Fruit fly (Drosophila melanogaster): ENCODE results near the gene CG5516.

CG5516 gene

DNA sequence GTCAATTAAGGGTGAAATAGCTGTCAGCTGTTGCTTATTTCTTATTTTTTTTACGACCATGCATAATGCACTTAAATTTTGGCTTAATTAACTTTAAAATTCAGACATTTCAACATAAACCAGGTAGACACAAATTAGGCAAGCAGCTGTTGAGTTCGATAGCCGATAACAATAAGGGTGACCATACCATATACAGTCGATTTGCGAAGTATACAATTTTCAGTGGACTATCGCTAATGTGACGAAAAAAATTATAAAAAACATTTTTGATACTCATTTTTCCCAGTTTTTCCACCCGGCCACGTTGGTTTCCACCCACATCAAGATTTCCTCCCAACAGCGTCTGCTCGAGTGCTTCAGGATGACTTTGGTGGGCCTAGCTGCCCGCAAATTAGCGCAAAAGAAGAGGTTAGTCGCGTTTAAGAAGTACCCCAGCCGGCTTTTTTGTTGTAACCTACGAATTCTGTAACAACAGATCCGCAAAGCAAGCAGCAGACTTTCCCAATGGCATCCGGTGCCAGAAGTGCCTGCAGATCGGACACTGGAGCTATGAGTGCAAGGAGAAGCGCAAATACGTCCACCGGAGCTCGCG lies at the start of gene CG5516, which contains the start of gene CG4287:
TSS of gene CG5516 (plus strand) at position 195 of the 592 bp plus-strand sequence.
TSS of gene CG4287 (minus strand) at position 178 of the 592 bp plus-strand sequence.
- TF ChIP-seq noc (tag; optimal IDR thresholded peaks at IDR 0.05), result no peak

DNA sequence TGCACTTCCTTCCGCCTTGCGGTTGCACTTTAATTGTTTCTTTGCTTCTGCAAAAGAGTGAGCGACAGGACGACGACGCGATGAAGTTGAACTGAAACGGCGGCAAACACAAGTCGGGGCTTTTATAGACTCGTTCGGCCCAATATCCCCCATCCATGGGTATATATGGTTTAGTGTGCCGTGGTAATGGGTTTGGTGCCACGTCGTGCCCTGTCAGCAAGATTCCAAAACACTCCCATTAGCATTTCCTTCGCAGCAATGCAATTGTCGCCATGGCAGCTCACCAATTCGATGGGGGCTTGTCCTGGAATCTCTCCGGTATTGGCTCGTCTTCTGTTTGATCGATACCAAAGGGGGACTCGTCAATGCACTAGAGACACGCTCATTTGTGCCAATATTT lies 45.8 kb upstream of the CG5516 start, which contains the start of gene CG45105:
TSS of gene CG45105 (minus strand) at position 101 of the 400 bp plus-strand sequence.
- TF ChIP-seq noc (tag; optimal IDR thresholded peaks at IDR 0.05), result no peak

DNA sequence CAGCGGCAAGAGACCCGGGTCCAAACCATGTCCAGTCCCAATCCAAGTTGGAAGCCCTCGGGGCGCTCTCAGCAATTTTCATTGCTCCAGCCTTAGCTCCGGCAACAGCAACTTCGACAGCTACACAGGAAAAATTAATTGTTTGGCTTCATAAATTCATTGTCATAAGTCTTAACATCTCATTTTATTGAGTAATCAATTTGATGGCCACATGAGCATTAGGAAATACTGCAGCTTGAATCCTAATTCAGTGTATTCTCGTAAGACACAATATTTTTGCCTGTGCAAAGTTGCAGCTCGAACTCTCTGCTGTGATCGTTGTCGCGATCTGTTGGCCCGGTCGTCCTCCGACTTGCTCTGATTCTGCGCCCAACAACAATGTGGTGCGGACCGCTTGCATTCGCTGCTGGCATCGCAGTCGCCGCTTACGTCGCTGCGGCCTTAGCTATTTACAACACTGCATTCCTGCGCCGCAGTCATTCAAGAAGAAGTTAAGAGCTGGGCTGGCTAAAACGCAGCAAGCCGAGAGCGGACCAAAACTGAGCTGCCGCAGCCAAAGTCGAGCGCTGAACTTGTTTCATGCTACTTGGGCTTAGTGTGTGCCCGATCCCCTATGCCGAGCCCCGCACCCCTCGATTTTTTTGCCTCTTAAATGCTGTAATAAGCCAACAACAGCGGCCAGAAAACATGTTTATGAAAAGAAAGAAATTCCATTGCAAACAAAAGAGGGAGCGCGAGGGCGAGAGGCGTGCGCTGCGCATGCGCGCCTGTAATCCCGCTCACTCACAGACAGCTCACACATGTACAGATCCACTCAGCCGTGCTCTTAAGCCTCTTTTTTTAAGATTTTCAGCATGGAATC lies 44.1 kb upstream of the CG5516 start:
- no peak for TF ChIP-seq noc (tag; optimal IDR thresholded peaks at IDR 0.05)

DNA sequence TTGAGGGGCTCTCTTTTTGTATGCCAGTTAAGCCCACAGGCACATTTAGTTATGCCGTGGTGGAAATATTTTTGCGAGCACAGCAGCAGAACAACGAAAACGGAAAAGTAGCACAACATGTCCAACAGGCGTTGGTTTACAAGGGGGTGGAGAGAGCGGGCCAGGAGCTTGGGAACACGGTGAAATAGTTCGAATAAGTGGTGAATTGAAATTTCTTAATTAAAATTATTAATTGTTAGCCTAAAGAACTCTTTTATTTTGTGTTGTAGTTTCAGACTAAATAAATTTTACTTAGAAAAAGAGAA lies 43.5 kb upstream of the CG5516 start:
- no peak for TF ChIP-seq noc (tag; optimal IDR thresholded peaks at IDR 0.05)

DNA sequence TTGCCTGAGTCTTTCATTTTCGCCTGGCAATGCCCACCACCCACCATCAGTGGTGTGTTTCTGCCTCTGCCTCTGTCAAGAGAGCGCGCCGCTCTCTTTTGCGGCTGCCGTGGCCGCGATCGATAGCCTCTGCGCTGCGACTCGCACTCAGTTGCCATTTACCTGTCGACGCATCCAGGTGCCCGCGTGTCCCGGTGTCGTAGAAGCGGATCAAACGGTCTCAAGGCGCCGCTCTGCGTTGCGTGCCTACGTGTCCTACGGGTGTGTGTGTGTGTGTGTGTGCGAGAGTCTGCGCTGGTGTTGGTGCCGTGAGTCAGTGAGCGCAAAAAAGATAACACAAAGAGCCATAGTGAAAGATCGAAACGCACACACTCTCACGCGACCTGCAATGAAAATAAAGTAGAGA lies 42.9 kb upstream of the CG5516 start, which contains the start of gene Fbxl7:
TSS of gene Fbxl7 (plus strand) at position 148 of the 406 bp plus-strand sequence.
- no peak for TF ChIP-seq noc (tag; optimal IDR thresholded peaks at IDR 0.05)

DNA sequence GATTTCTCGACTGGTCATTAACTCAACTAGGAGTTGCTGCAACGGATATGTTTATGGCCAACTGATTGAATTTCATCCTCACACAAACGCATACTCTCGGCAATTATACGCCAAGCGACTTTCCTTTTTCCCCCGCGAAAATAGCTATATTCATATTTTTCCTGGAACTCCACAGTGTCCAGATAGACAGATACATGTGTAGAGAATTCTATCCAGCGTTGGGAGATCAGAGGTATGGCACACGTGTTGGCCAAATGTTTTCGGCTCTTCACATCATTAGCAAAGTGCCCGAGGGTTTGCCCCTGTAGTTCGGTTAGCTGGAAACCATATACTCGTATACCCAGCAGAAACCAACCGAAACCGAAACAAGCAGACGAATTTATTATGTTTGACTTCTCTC lies 41.9 kb upstream of the CG5516 start:
- no peak for TF ChIP-seq noc (tag; optimal IDR thresholded peaks at IDR 0.05)

DNA sequence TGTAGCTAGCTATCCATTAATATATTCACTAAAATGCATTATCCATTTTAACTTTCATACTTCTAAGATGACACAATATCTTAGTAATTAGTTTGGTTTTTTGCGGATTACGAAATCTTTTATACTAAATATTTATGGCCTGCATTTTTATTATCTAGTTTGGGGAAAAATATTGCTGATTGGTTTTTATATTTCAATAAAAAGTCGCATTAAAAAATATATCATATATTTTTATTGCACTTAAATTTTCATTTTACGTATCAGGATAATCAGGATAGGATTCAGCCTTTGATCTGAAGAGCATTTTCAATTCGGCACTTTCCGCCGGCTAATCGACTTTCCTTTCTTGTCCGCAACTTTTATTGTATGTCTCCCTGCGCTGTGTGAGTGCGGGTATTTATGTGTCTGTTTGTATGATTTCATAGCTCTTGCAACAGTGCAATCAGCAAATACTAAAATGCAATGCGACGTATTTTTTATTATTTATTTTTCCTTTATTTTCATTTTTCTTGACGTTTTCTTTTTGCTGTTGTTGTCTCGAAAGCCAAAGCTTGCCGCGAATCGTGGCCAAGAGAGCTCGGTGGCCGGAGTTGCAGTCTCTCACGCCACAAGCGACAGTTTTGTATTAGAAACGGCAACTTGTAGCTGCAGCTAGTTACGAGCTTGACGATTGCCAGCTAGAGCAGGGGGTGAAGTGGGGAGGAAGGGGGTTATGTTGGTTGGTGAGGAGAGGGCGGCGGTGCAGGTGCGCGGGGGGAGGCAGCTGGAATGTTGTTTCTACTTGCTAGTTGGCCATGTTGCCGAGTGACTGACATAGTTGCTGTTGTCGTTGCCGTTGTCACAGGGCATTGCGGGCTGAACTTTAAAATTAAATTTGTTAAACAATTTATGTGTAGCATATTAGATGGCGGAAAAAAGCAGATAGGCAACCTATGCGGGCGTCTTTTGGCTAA lies 40.8 kb upstream of the CG5516 start:
- TF ChIP-seq noc (tag; optimal IDR thresholded peaks at IDR 0.05), result no peak

DNA sequence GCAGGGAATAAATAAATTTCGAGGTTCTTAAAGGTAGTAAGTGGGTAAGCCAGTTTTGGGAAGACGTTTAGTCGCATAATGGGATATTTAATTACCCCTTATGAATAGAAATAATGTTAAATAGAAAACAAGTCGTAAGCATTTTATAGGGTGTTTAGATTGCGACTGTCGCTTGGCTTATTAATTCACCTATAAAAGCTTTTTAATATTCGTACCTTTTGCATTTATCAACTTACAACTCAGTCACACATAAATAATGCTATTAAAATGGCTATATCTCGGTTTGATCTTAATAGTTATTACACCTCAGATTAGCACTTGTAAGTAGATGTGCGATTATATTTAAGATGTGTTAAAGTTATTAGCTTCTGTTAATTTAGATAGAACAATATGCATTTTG lies 38.4 kb upstream of the CG5516 start, which contains the start of gene CG34276:
TSS of gene CG34276 (plus strand) at position 301 of the 400 bp plus-strand sequence.
- TF ChIP-seq noc (tag; optimal IDR thresholded peaks at IDR 0.05), result no peak

DNA sequence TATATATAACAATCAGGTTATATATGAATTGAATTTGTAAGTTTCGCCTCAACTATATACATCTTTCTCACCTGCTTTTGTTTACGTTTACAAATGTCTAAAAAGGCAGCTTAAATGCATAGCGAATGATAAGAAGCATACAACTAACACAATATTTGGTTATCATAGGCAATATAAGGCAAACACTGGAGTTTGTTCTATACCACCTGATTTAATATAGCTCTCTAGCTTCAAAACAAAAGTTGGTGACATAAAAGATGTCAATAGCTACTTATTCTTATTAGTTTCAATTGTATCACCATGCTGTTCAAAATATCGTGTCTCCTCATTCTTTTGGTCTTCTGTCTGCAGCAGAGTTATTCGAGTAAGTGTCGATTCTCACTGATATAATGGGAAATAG lies 37.7 kb upstream of the CG5516 start:
- no peak for TF ChIP-seq noc (tag; optimal IDR thresholded peaks at IDR 0.05)

DNA sequence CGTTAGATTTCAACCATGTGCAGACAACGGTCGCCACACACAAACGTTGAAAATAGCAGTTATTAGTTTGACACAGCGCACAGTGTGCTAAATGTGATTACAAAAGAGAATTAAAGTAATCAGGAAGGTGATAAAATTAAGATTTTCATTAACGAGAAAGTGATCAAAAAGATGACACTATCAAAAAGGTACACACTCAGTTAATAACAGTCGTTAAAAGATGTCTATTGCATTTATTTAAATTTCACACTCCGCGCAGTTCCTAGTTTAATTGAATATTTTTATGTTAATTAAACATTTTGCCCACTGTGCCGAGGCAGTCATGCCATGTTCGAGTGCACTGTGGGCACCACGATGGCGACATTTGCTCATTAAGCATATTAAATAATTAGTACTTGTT lies 36.5 kb upstream of the CG5516 start:
- TF ChIP-seq noc (tag; optimal IDR thresholded peaks at IDR 0.05), result peak; percentile 30

DNA sequence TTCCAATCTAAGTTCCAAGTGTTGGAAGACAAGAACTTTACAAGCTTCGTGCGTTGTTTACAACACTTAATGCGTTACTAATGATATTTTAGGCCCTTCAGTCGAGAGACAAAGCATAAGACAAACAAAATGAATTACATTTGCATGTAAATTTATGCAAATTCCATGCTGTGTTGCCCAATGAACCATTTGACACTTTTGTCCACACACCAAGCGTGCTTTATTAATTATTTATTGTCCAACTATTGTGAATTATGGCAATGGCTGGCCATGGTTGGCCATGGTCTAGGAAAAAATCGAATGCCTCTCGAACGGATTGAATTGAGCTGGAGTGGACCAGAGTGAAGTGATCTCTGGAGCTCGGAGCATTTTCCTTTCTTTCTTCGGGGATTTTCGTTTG lies 35.6 kb upstream of the CG5516 start:
- no peak for TF ChIP-seq noc (tag; optimal IDR thresholded peaks at IDR 0.05)

DNA sequence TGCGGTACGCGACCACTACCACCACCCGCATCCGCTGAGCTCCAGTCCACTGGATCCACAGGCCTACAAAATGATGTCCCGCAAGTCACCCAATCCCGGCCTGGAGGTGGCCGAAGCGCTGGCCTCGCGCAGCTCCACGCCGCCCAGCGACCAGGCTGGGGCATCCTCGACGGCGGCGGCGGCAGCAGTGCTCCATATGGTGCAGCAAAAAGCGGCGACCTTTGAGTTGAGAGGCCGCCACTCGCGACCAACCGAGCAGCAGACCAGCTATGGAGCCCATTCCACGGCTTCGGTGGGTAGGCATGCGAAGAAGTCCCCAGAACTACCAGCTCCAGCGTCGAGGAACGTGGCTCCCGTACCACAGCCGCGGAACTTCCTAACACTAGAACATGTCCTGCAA lies 33.6 kb upstream of the CG5516 start:
- no peak for TF ChIP-seq noc (tag; optimal IDR thresholded peaks at IDR 0.05)

DNA sequence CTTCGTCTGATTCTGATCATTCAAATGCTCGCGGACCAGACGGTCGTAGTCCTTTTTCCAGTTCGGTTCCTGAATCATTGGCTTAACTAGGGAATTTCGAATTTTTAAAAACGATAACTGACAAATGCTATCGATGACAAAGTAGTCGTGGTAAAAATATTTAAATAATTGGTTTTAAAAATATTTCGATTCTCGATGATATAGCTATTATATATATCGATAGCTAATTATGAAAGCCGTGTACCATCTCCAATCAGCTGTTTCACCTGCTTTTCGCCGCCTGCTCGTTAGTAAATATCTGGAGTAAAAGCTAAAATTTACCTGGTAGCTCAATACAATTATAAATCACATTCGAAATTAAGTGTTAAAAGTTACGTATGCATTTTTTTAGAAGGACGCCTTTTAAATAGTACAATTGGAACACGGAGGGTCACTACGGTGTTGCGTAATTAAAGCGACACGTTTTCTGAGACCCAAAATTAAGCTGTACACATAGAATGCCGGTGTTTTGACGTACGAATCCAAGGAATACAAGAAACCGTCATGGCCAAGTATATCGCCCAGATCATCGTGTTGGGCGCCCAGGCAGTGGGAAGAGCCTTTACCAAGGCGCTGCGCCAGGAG lies 30.0 kb upstream of the CG5516 start, which contains the start of the genes CG5478 and blp:
TSS of gene CG5478 (minus strand) at position 126 of the 624 bp plus-strand sequence.
TSS of gene blp (plus strand) at position 239 of the 624 bp plus-strand sequence.
- no peak for TF ChIP-seq noc (tag; optimal IDR thresholded peaks at IDR 0.05)

DNA sequence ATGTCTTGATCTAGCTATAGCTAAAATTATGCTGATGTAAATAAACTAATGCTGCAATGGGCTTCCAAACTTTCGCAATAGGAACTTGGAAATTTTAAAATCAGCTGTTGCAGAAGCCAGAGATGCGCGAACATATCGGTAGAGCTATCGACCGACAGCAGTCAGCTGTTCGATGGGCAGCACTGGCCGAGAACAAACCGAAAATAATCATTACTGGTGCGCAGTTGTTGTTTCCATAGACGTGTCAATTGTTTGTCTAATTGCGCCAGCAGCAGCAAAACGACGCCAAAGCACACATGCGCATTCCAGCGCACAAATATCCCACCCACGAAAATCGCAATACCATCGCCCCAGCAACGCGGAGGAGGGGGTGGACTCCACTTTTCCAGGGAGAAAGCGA lies 28.7 kb upstream of the CG5516 start, which contains the start of gene Sap47:
TSS of gene Sap47 (plus strand) at position 149 of the 400 bp plus-strand sequence.
- TF ChIP-seq noc (tag; optimal IDR thresholded peaks at IDR 0.05), result no peak

DNA sequence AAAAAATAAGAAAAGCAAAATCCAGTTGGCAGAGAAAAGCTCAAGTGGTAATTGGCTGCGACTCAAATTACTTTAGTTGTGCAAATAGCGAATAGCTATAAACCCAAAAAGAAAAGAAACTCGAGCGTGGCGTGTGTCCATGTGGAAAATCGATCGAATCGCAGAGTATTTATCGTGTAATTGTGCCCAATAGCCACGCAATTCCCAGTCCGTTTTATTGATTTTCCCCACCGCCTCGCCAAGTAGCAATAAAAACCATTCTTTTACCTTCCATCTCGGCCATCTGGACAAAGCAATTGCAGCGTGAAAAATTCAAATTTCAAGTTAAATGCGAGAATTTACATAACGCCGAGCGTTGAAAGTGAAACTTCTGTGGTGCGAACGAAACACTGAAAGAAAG lies 28.1 kb upstream of the CG5516 start:
- no peak for TF ChIP-seq noc (tag; optimal IDR thresholded peaks at IDR 0.05)
